Worm (Caenorhabditis elegans): ENCODE data around the gene twk-4.

Gene twk-4

ce11 chrII:9173471-9173870, 20.6 kb downstream of the twk-4 start:
- TF ChIP-seq dve-1 (tag; optimal IDR thresholded peaks at IDR 0.05; ENCODE audit: insufficient read depth), result no peak
- no peak for TF ChIP-seq hlh-30 (tag; optimal IDR thresholded peaks at IDR 0.05; ENCODE audit: insufficient read depth)
- TF ChIP-seq Y5F2A.4 (GFP tag; optimal IDR thresholded peaks at IDR 0.05), result no peak
- peak in 1 of 2 experiments; percentile 94 for TF ChIP-seq unc-62 (GFP tag; optimal IDR thresholded peaks at IDR 0.05 in 1 of 2)
- TF ChIP-seq unc-62 (tag; optimal IDR thresholded peaks at IDR 0.05), result no peak
- no peak for TF ChIP-seq egl-43 (GFP tag; IDR thresholded peaks at IDR 0.05)

ce11 chrII:9172849-9173248, 21.2 kb downstream of the twk-4 start, which contains the start of gene T23G7.2:
T23G7.2 (minus strand) TSS chrII:9172949.
- no peak for TF ChIP-seq nhr-76 (tag; optimal IDR thresholded peaks at IDR 0.05)
- peak in 1 of 2 experiments; percentile 27 for TF ChIP-seq unc-62 (GFP tag; optimal IDR thresholded peaks at IDR 0.05 in 1 of 2)
- no peak for TF ChIP-seq unc-62 (tag; optimal IDR thresholded peaks at IDR 0.05)

DNA sequence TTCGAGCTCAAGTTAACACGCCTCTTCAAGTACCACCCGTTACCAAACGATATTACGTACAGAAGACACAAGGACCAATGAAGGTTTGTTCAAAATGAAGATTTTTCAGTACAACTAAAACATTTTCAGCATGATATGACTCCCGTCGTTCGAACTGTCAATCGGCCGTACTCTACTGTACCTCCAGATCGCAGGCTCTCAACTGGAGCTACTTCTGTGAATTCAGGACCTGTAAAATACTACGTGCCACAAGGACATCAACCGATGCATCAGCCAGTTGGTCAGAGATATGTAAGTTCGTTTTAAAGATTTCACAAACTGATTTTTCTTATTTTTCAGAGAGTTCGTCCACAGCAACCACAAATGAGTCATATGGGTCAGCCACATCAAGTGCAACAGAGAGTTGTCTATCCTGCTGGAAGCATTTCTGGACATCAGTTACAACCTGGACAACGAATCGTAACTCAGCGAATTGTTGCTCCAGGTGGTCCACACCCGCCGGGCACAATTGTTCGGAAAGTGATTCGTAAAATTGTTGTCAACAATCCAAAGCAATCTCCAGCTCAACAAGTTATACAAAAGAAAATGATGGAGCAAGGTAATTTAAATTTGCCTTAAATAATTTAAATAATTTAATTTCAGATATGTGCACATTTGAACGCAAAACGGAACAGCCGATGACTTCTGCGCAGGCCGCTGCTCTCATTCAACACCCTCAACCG, 22.5 kb downstream of the twk-4 start:
- peak; percentile 98 for TF ChIP-seq aha-1 (tag)
- TF ChIP-seq unc-62 (GFP tag; optimal IDR thresholded peaks at IDR 0.05 in 1 of 2), result peak in 1 of 2 experiments; percentile 89
- TF ChIP-seq unc-62 (tag; optimal IDR thresholded peaks at IDR 0.05), result no peak
- no peak for TF ChIP-seq nhr-111 (GFP tag; optimal IDR thresholded peaks at IDR 0.05)

ce11 chrII:9170851-9171250, 23.2 kb downstream of the twk-4 start:
- TF ChIP-seq mes-2 (tag; optimal IDR thresholded peaks at IDR 0.05; ENCODE audit: poor library complexity, severe bottlenecking) (no peak), aha-1 (tag) (peak; percentile 99), mep-1 (tag; optimal IDR thresholded peaks at IDR 0.05) (peak; percentile 15)

ce11 chrII:9170048-9170447, 24.0 kb downstream of the twk-4 start:
- TF ChIP-seq nhr-237 (tag; optimal IDR thresholded peaks at IDR 0.05) (no peak), mep-1 (tag; optimal IDR thresholded peaks at IDR 0.05) (peak; percentile 15), attf-4 (tag; optimal IDR thresholded peaks at IDR 0.05) (no peak), aha-1 (tag) (peak; percentile 98), lin-1 (GFP tag; IDR thresholded peaks at IDR 0.05) (no peak), jun-1 (tag; optimal IDR thresholded peaks at IDR 0.05) (no peak), T26A8.4 (GFP tag; IDR thresholded peaks at IDR 0.05) (no peak), ceh-32 (tag; optimal IDR thresholded peaks at IDR 0.05; ENCODE audit: poor library complexity) (no peak), ztf-11 (tag; optimal IDR thresholded peaks at IDR 0.05) (no peak)

- TF ChIP-seq snpc-4 (tag; optimal IDR thresholded peaks at IDR 0.05) (no peak), hif-1 (tag; optimal IDR thresholded peaks at IDR 0.05) (peak in 1 of 2 experiments; percentile 2), zfp-2 (tag; optimal IDR thresholded peaks at IDR 0.05) (no peak), madf-5 (GFP tag; IDR thresholded peaks at IDR 0.05) (no peak), aha-1 (tag) (peak; percentile 93), fos-1 (tag; optimal IDR thresholded peaks at IDR 0.05) (no peak), dve-1 (tag; optimal IDR thresholded peaks at IDR 0.05; ENCODE audit: insufficient read depth) (no peak), T20F7.1 (GFP tag; optimal IDR thresholded peaks at IDR 0.05) (peak; percentile 96), D1046.2 (GFP tag; IDR thresholded peaks at IDR 0.05) (no peak), lsy-2 (tag; optimal IDR thresholded peaks at IDR 0.05) (peak in 1 of 2 experiments; percentile 68), lin-38 (GFP tag; IDR thresholded peaks at IDR 0.05) (0 out of 2 replicates have a peak, but pooled peaks have one; percentile 24), ceh-82 (tag; optimal IDR thresholded peaks at IDR 0.05) (no peak), madf-9 (GFP tag; conservative IDR thresholded peaks at IDR 0.05) (no peak), nhr-41 (GFP tag; IDR thresholded peaks at IDR 0.05) (no peak), dmd-8 (GFP tag; IDR thresholded peaks at IDR 0.05) (no peak), nhr-76 (tag; optimal IDR thresholded peaks at IDR 0.05) (no peak), nhr-6 (tag; optimal IDR thresholded peaks at IDR 0.05) (peak; percentile 22), F26F4.8 (GFP tag; conservative IDR thresholded peaks at IDR 0.05) (no peak), daf-16 (GFP tag; optimal IDR thresholded peaks at IDR 0.05) (no peak), daf-16 (tag; optimal IDR thresholded peaks at IDR 0.05) (peak; percentile 43), ztf-7 (tag; optimal IDR thresholded peaks at IDR 0.05) (peak; percentile 21), rbr-2 (tag; optimal IDR thresholded peaks at IDR 0.05) (no peak), mes-2 (tag; optimal IDR thresholded peaks at IDR 0.05; ENCODE audit: poor library complexity, severe bottlenecking) (peak; percentile 68)
Observed at ce11 chrII:9169450-9169960, 24.6 kb downstream of the twk-4 start, which contains the start of gene dpl-1. dpl-1 (plus strand) TSS chrII:9169910.
